Worm (Caenorhabditis elegans): ENCODE data around the gene F55G7.3.

DNA sequence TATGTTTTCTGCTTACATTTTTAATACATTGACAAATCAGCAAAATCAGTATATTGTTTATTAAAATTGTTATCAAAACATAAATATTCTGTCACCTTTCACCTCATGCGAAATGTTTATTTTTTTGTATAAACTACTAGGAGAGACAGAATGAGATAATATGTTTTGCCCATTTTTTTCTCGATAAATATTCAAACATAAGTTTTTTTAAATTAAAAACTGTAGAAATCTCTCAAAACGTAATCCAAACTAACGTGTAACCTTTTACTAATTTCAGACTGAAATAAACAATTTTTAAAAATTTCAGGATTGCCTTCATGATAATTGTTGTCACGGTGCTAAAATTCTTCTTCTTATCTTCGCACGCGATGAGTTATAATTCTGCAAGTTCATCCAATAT, 15.4 kb upstream of the F55G7.3 start, which contains the start of gene T08D10.5:
- no peak for TF ChIP-seq lin-15B (tag; optimal IDR thresholded peaks at IDR 0.05)
- no peak for TF ChIP-seq lin-13 (GFP tag; optimal IDR thresholded peaks at IDR 0.05)
- TF ChIP-seq aly-2 (tag; optimal IDR thresholded peaks at IDR 0.05): no peak
- TF ChIP-seq elt-3 (tag; optimal IDR thresholded peaks at IDR 0.05): no peak
- no peak for TF ChIP-seq dpl-1 (GFP tag; optimal IDR thresholded peaks at IDR 0.05)
- TF ChIP-seq pqm-1 (tag; optimal IDR thresholded peaks at IDR 0.05): no peak
- TF ChIP-seq mep-1 (tag; optimal IDR thresholded peaks at IDR 0.05): no peak
- no peak for TF ChIP-seq irx-1 (tag; optimal IDR thresholded peaks at IDR 0.05)
- TF ChIP-seq fos-1 (tag; optimal IDR thresholded peaks at IDR 0.05): no peak
- no peak for TF ChIP-seq elt-2 (tag; optimal IDR thresholded peaks at IDR 0.05)
- no peak for TF ChIP-seq nhr-237 (tag; optimal IDR thresholded peaks at IDR 0.05)
- no peak for TF ChIP-seq jun-1 (tag; optimal IDR thresholded peaks at IDR 0.05)
- TF ChIP-seq ceh-82 (tag; optimal IDR thresholded peaks at IDR 0.05): no peak
- no peak for TF ChIP-seq tbx-2 (tag; optimal IDR thresholded peaks at IDR 0.05)
